Worm (Caenorhabditis elegans) whole organism, young adult: Measurements from ENCODE around the gene frpr-9.

Experiments
- B0019.2 ChIP-seq: fragments of 200-800 bp; sonication (Bioruptor generic); conservative IDR thresholded peaks from 2 replicates; pipeline ENCODE4 v1.3.6; 2022; ENCODE audit warnings: missing genetic modification reagents, missing genetic modification characterization, missing compliant biosample characterization
- F49E8.2 ChIP-seq: sonication (generic microtip); optimal IDR thresholded peaks from 3 replicates; lab custom pipeline; 2017; ENCODE audit warnings: missing genetic modification characterization, mild to moderate bottlenecking, missing compliant biosample characterization, antibody characterized with exemption, moderate library complexity; ENCODE audit not compliant: insufficient read depth
- K12H6.12 ChIP-seq: fragments of 200-800 bp; sonication (Bioruptor generic); optimal IDR thresholded peaks from 2 replicates; lab custom pipeline; 2018; ENCODE audit warnings: mild to moderate bottlenecking, missing genetic modification characterization, missing compliant biosample characterization
- ama-1 ChIP-seq, 3 experiments: fragments of 150-350 bp in 1 of 3; sonication (generic microtip) in 2 of 3; optimal IDR thresholded peaks; 2 replicates each; lab custom pipeline; 2014 to 2018; ENCODE audit warnings: missing biosample characterization in 2 of 3, missing genetic modification characterization in 2 of 3, missing genetic modification reagents in 2 of 3
- dpl-1 ChIP-seq: fragments of 150-350 bp; optimal IDR thresholded peaks from 2 replicates; lab custom pipeline; 2014; ENCODE audit warnings: missing biosample characterization, missing genetic modification reagents, missing genetic modification characterization
- hlh-26 ChIP-seq: fragments of 200-800 bp; sonication (Bioruptor generic); conservative IDR thresholded peaks from 2 replicates; pipeline ENCODE4 v1.3.6; 2022; ENCODE audit warnings: missing genetic modification reagents, missing genetic modification characterization, missing compliant biosample characterization
- hmg-1.2 ChIP-seq: fragments of 200-800 bp; sonication (Bioruptor generic); IDR thresholded peaks from 2 replicates; pipeline ENCODE4 v1.3.6; 2022; ENCODE audit warnings: missing genetic modification reagents, missing genetic modification characterization, missing compliant biosample characterization
- hrde-1 ChIP-seq: sonication (generic microtip); optimal IDR thresholded peaks from 2 replicates; lab custom pipeline; 2016; ENCODE audit warnings: missing genetic modification characterization, mild to moderate bottlenecking, missing compliant biosample characterization, moderate library complexity, missing genotype, missing genetic modification reagents, borderline replicate concordance
- lsy-27 ChIP-seq: sonication (generic microtip); optimal IDR thresholded peaks from 2 replicates; lab custom pipeline; 2017; ENCODE audit warnings: missing genetic modification characterization, mild to moderate bottlenecking, missing compliant biosample characterization, antibody characterized with exemption, missing genotype, borderline replicate concordance; ENCODE audit not compliant: insufficient read depth
- pha-4 ChIP-seq: fragments of 150-350 bp; sonication (generic microtip); optimal IDR thresholded peaks from 2 replicates; lab custom pipeline; 2014; ENCODE audit warnings: missing biosample characterization, missing genetic modification reagents, missing genetic modification characterization
- unc-130 ChIP-seq: sonication (generic microtip); optimal IDR thresholded peaks from 2 replicates; lab custom pipeline; 2016; ENCODE audit warnings: missing genetic modification reagents, missing genetic modification characterization, missing compliant biosample characterization
- ztf-26 ChIP-seq: sonication (generic microtip); optimal IDR thresholded peaks from 2 replicates; lab custom pipeline; 2017; ENCODE audit warnings: missing genetic modification characterization, missing compliant biosample characterization
- ztf-3 ChIP-seq: fragments of 200-800 bp; sonication (Bioruptor generic); optimal IDR thresholded peaks from 2 replicates; lab custom pipeline; 2018; ENCODE audit warnings: mild to moderate bottlenecking, missing genetic modification characterization, missing compliant biosample characterization

- TF ChIP-seq ztf-26: no peak
- no peak for TF ChIP-seq hlh-26 (GFP tag; lab: Robert Waterston, UW)
- TF ChIP-seq K12H6.12 (tag; lab: Kevin White, UChicago): no peak
- TF ChIP-seq lsy-27: no peak
- no peak for TF ChIP-seq dpl-1 (GFP tag; lab: Kevin White, UChicago)
- TF ChIP-seq hmg-1.2 (GFP tag; lab: Robert Waterston, UW): no peak
- no peak for TF ChIP-seq pha-4 (tag; lab: Kevin White, UChicago)
- TF ChIP-seq unc-130 (GFP tag; lab: Kevin White, UChicago): no peak
- TF ChIP-seq F49E8.2 (tag; lab: Kevin White, UChicago): no peak
- TF ChIP-seq B0019.2 (GFP tag; lab: Robert Waterston, UW): no peak
- no peak for TF ChIP-seq ztf-3
- no peak for TF ChIP-seq hrde-1 (tag; lab: Kevin White, UChicago)
- TF ChIP-seq ama-1 (optimal IDR thresholded peaks at IDR 0.05; lab: Kevin White, UChicago): no peak
- TF ChIP-seq ama-1 (GFP tag; optimal IDR thresholded peaks at IDR 0.05; lab: Kevin White, UChicago): no peak
Observed at ce11 chrV:11033241-11033640, 41.4 kb downstream of the frpr-9 start.
